Worm (Caenorhabditis elegans) whole organism, L4/young adult: Measurements from ENCODE around the gene gar-1.

Experiments used
- W03F9.2 ChIP-seq: fragments of 150-350 bp; optimal IDR thresholded peaks from 2 replicates; lab custom pipeline; 2014; ENCODE audit warnings: missing biosample characterization, missing genetic modification characterization
- him-1 ChIP-seq: sonication (generic microtip); optimal IDR thresholded peaks from 2 replicates; lab custom pipeline; 2016; ENCODE audit warnings: missing genotype, missing genetic modification reagents, missing genetic modification characterization, missing compliant biosample characterization

DNA sequence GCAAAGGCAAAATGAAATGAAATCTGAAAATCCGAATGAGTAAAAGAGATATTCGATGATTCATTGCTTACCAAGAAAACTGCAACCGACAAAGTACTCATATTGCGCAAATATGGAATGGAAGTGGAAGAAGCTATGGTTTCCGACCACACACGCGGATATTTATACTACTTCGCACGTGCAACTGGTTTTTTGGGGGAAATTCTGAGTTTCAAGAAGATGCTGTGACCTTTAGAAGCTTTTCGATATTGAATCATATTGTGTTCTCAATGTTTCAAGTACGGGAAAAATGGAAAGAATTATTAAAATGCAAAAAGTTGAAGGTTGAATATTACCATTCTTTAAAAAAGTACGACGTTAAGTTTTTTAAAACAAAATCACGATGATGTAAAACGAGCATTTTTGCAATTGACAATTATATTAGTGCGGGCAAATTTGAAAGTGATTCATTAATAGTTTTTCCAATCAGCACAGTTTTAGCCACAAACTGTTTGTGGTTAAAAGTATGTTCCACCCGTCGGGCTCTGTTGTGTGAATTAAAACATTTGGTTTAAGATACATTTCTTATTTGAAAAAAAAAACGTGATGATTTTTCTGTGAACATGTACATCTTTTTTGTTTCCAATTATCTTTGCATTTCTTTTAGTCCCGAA, 33.7 kb downstream of the gar-1 start, which contains the start of the genes grl-6 and K10C2.6:
- TF ChIP-seq him-1 (tag; lab: Kevin White, UChicago) (no peak), W03F9.2 (tag; lab: Kevin White, UChicago) (no peak)
